Worm (Caenorhabditis elegans) whole organism, early embryonic: ENCODE data around the gene unc-25.
A peak's percentile ranks its signal among the peaks of the same experiment; 100 is the strongest.

Source experiments
- B0310.2 ChIP-seq: sonication (generic microtip); optimal IDR thresholded peaks from 2 replicates; lab custom pipeline; 2016; ENCODE audit warnings: mild to moderate bottlenecking, missing genetic modification characterization, missing compliant biosample characterization
- F13C5.2 ChIP-seq: sonication (generic microtip); optimal IDR thresholded peaks from 2 replicates; lab custom pipeline; 2017; ENCODE audit warnings: mild to moderate bottlenecking, missing genetic modification characterization, inconsistent platforms, missing compliant biosample characterization
- aly-1 ChIP-seq: sonication (generic microtip); optimal IDR thresholded peaks from 2 replicates; lab custom pipeline; 2016; ENCODE audit warnings: missing genetic modification characterization, missing compliant biosample characterization
- ama-1 ChIP-seq: fragments of 150-350 bp; optimal IDR thresholded peaks from 2 replicates; lab custom pipeline; 2014
- ceh-13 ChIP-seq: fragments of 200-800 bp; sonication (Bioruptor generic); optimal IDR thresholded peaks from 2 replicates; lab custom pipeline; 2018; ENCODE audit warnings: mild to moderate bottlenecking, missing genetic modification characterization, missing compliant biosample characterization
- ceh-36 ChIP-seq: sonication (generic microtip); optimal IDR thresholded peaks from 2 replicates; lab custom pipeline; 2016; ENCODE audit warnings: missing genetic modification characterization, inconsistent platforms, missing compliant biosample characterization
- ets-7 ChIP-seq: sonication (generic microtip); optimal IDR thresholded peaks from 2 replicates; lab custom pipeline; 2016; ENCODE audit warnings: missing genotype, missing genetic modification characterization, missing compliant biosample characterization
- flt-1 ChIP-seq: fragments of 200-800 bp; sonication (Bioruptor generic); IDR thresholded peaks from 2 replicates; pipeline ENCODE4 v1.3.6; 2022; ENCODE audit warnings: missing genetic modification characterization, missing compliant biosample characterization
- hmbx-1 ChIP-seq: sonication (generic microtip); optimal IDR thresholded peaks from 2 replicates; lab custom pipeline; 2016; ENCODE audit warnings: mild to moderate bottlenecking, missing genetic modification characterization, missing compliant biosample characterization
- hmg-4 ChIP-seq: fragments of 200-800 bp; sonication (Bioruptor generic); optimal IDR thresholded peaks from 2 replicates; lab custom pipeline; 2018; ENCODE audit warnings: mild to moderate bottlenecking, missing genetic modification characterization, missing compliant biosample characterization
- hnd-1 ChIP-seq: sonication (generic microtip); optimal IDR thresholded peaks from 2 replicates; lab custom pipeline; 2016; ENCODE audit warnings: missing genetic modification characterization, missing compliant biosample characterization
- pes-1 ChIP-seq: fragments of 200-800 bp; sonication (Bioruptor generic); IDR thresholded peaks from 2 replicates; pipeline ENCODE4 v1.3.6; 2022; ENCODE audit warnings: missing genetic modification reagents, missing genetic modification characterization, missing compliant biosample characterization
- scrt-1 ChIP-seq: fragments of 200-800 bp; sonication (Bioruptor generic); IDR thresholded peaks from 2 replicates; pipeline ENCODE4 v1.3.6; 2022; ENCODE audit warnings: missing genetic modification characterization, missing compliant biosample characterization
- sea-1 ChIP-seq: fragments of 200-800 bp; sonication (Bioruptor generic); conservative IDR thresholded peaks from 2 replicates; pipeline ENCODE4 v1.3.6; 2022; ENCODE audit warnings: missing genetic modification characterization, missing compliant biosample characterization
- tbx-11 ChIP-seq: fragments of 200-800 bp; sonication (Bioruptor generic); IDR thresholded peaks from 2 replicates; pipeline ENCODE4 v1.3.6; 2022; ENCODE audit warnings: missing genetic modification characterization, missing compliant biosample characterization
- tbx-37 ChIP-seq: fragments of 200-800 bp; sonication (Bioruptor generic); conservative IDR thresholded peaks from 2 replicates; pipeline ENCODE4 v1.3.6; 2022; ENCODE audit warnings: missing genetic modification reagents, missing genetic modification characterization, missing compliant biosample characterization
- tra-4 ChIP-seq: sonication (generic microtip); optimal IDR thresholded peaks from 2 replicates; lab custom pipeline; 2017; ENCODE audit warnings: missing genetic modification characterization, missing compliant biosample characterization

Gene unc-25

ce11 chrIII:12931786-12932427 is 10.5 kb upstream of the unc-25 start, which contains the start of gene rbm-7:
TSS of gene rbm-7 (minus strand) at chrIII:12931867.
- TF ChIP-seq hnd-1 (tag; lab: Kevin White, UChicago) (no peak), F13C5.2 (tag; lab: Kevin White, UChicago) (no peak)

DNA sequence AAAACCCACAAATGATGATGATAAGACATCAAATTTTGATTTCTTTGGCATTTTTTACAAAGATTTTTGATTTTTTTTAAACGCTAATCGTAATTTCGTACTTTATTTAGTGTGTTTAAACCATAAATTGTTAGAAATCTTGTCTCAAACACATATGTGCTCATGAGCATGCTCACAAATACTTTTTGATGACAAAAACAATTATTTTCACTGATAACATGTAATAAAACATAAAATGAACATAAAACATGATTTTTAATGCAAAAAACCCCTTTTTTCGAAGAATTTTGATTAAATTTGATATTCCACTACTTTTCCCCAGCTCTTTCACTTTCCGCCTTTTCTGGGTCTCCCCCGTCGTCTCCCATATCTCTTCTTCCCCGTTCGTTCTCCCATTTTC is 9.7 kb upstream of the unc-25 start:
- no peak for TF ChIP-seq aly-1 (tag; lab: Kevin White, UChicago)
- no peak for TF ChIP-seq F13C5.2 (tag; lab: Kevin White, UChicago)
- TF ChIP-seq pes-1 (GFP tag; lab: Robert Waterston, UW), result no peak
- no peak for TF ChIP-seq ama-1
- TF ChIP-seq hmbx-1 (tag; lab: Kevin White, UChicago), result no peak
- TF ChIP-seq tbx-11, result no peak
- TF ChIP-seq scrt-1 (GFP tag; lab: Robert Waterston, UW), result no peak
- no peak for TF ChIP-seq hmg-4
- no peak for TF ChIP-seq sea-1 (GFP tag; lab: Robert Waterston, UW)
- TF ChIP-seq hnd-1 (tag; lab: Kevin White, UChicago), result no peak
- TF ChIP-seq B0310.2 (tag; lab: Kevin White, UChicago), result no peak
- TF ChIP-seq flt-1 (GFP tag; lab: Robert Waterston, UW), result no peak
- TF ChIP-seq ceh-36 (tag; lab: Kevin White, UChicago), result no peak
- no peak for TF ChIP-seq tra-4
- TF ChIP-seq ets-7 (tag; lab: Kevin White, UChicago), result no peak
- TF ChIP-seq ceh-13 (GFP tag; lab: Kevin White, UChicago), result no peak

ce11 chrIII:12934417-12934816 is 8.0 kb upstream of the unc-25 start, which contains the start of gene epg-3:
TSS of gene epg-3 (plus strand) at chrIII:12934717.
- no peak for TF ChIP-seq ceh-13 (GFP tag; lab: Kevin White, UChicago)

DNA sequence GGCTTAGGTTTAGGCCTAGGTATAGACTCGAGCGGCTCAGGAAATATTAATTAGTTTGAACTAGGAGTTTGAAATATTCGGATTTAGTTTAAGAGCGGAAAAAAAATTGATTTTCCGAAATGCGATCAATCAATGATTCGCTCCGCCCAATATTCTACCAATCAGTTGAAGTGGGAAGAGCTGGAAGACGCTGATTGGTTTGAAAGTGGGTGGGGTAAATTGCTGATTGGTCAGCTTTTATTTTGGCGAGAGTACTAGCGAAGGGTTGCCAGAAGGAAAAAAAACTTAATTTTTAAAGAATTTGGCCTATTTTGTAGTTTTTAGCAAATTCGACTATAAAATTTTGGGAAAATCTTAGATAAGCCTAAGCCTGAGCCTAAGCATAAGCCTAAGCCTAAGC is 1.6 kb downstream of the unc-25 start:
- no peak for TF ChIP-seq pes-1 (GFP tag; lab: Robert Waterston, UW)
- no peak for TF ChIP-seq aly-1 (tag; lab: Kevin White, UChicago)
- TF ChIP-seq ets-7 (tag; lab: Kevin White, UChicago), result no peak
- no peak for TF ChIP-seq sea-1 (GFP tag; lab: Robert Waterston, UW)
- TF ChIP-seq ceh-36 (tag; lab: Kevin White, UChicago), result no peak
- no peak for TF ChIP-seq F13C5.2 (tag; lab: Kevin White, UChicago)
- TF ChIP-seq ceh-13 (GFP tag; lab: Kevin White, UChicago), result no peak
- TF ChIP-seq scrt-1 (GFP tag; lab: Robert Waterston, UW), result no peak
- no peak for TF ChIP-seq ama-1
- TF ChIP-seq tra-4, result no peak
- no peak for TF ChIP-seq flt-1 (GFP tag; lab: Robert Waterston, UW)

ce11 chrIII:12945072-12945471 is 2.6 kb downstream of the unc-25 start:
- TF ChIP-seq ceh-13 (GFP tag; lab: Kevin White, UChicago) (no peak), ceh-36 (tag; lab: Kevin White, UChicago) (peak; percentile 89)

ce11 chrIII:12951362-12952228 is 9.1 kb downstream of the unc-25 start, which contains the start of gene Y39E4A.1:
TSS of gene Y39E4A.1 (plus strand) at chrIII:12951412.
- TF ChIP-seq flt-1 (GFP tag; lab: Robert Waterston, UW), result no peak
- no peak for TF ChIP-seq ets-7 (tag; lab: Kevin White, UChicago)
- TF ChIP-seq sea-1 (GFP tag; lab: Robert Waterston, UW), result no peak
- no peak for TF ChIP-seq ceh-13 (GFP tag; lab: Kevin White, UChicago)
- TF ChIP-seq scrt-1 (GFP tag; lab: Robert Waterston, UW), result no peak
- no peak for TF ChIP-seq hmg-4

DNA sequence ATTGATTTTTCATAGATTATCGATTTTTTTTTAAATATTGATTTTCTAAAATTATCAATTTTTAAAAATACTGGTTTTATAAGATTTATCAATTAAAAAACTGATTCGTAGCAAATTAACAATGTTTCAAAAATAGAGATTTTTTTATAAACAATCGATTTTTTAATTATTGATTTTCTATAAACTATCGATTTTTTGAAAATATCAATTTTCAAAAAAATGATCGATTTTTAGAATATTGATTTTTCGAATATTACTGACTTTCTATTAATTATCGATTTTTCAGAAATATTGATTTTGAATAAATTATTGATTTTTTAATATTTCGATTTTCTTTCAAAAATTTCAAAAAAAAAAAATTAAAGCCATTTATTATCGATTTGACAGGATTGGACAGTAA is 10.2 kb downstream of the unc-25 start:
- TF ChIP-seq hmbx-1 (tag; lab: Kevin White, UChicago) (no peak), flt-1 (GFP tag; lab: Robert Waterston, UW) (no peak), aly-1 (tag; lab: Kevin White, UChicago) (no peak), ets-7 (tag; lab: Kevin White, UChicago) (no peak), hmg-4 (no peak), tbx-37 (GFP tag; lab: Robert Waterston, UW) (no peak), scrt-1 (GFP tag; lab: Robert Waterston, UW) (no peak)

DNA sequence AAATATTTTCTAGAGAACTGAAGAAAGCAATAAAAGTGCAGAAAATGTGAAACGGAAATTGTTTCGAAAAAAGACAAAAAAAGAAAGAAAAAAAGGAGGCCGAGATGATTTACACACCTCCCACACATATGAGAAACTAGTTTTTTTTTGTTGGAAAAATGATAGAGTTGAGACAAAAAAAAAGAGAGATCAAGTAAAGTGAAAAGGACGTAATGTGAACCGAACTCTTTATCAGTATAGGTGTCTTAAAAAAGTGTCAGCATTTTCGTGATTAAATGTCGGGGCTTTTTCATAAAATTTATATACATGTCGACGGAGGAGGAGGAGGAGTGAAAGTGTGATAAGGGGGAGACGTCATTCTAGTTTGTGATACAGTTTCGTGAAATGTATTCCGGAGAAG is 16.8 kb downstream of the unc-25 start:
- TF ChIP-seq aly-1 (tag; lab: Kevin White, UChicago), result no peak
- no peak for TF ChIP-seq hmbx-1 (tag; lab: Kevin White, UChicago)
- no peak for TF ChIP-seq ets-7 (tag; lab: Kevin White, UChicago)
- TF ChIP-seq ceh-36 (tag; lab: Kevin White, UChicago), result no peak
- TF ChIP-seq tbx-11, result no peak
- TF ChIP-seq pes-1 (GFP tag; lab: Robert Waterston, UW), result no peak
- no peak for TF ChIP-seq tra-4
- TF ChIP-seq ama-1, result no peak
- TF ChIP-seq scrt-1 (GFP tag; lab: Robert Waterston, UW), result no peak
